Worm (Caenorhabditis elegans) whole organism, late embryonic: ENCODE measurements around the gene hda-4.

Experiments
- ceh-24 ChIP-seq: sonication (generic microtip); optimal IDR thresholded peaks from 2 replicates; lab custom pipeline; 2016; ENCODE audit warnings: mild to moderate bottlenecking, missing genetic modification characterization, missing compliant biosample characterization
- dve-1 ChIP-seq: sonication (generic microtip); optimal IDR thresholded peaks from 2 replicates; lab custom pipeline; 2017; ENCODE audit warnings: antibody characterized with exemption, mild to moderate bottlenecking, missing genetic modification characterization, missing compliant biosample characterization
- elt-4 ChIP-seq: sonication (generic microtip); optimal IDR thresholded peaks from 2 replicates; lab custom pipeline; 2016; ENCODE audit warnings: missing genetic modification characterization, missing compliant biosample characterization
- fkh-10 ChIP-seq: fragments of 150-350 bp; optimal IDR thresholded peaks from 2 replicates; lab custom pipeline; 2014; ENCODE audit warnings: missing biosample characterization, missing genetic modification reagents, missing genetic modification characterization
- fkh-6 ChIP-seq: sonication (generic microtip); optimal IDR thresholded peaks from 2 replicates; lab custom pipeline; 2016; ENCODE audit warnings: missing genetic modification characterization, missing compliant biosample characterization
- madf-2 ChIP-seq: sonication (generic microtip); optimal IDR thresholded peaks from 2 replicates; lab custom pipeline; 2017; ENCODE audit warnings: missing genetic modification characterization, missing compliant biosample characterization
- nfya-1 ChIP-seq: sonication (generic microtip); optimal IDR thresholded peaks from 2 replicates; lab custom pipeline; 2017; ENCODE audit warnings: missing genetic modification characterization, mild to moderate bottlenecking, missing compliant biosample characterization, antibody characterized with exemption, moderate library complexity
- nhr-11 ChIP-seq: fragments of 150-350 bp; optimal IDR thresholded peaks from 2 replicates; lab custom pipeline; 2014; ENCODE audit warnings: missing biosample characterization, missing genetic modification characterization
- nhr-232 ChIP-seq: sonication (generic microtip); optimal IDR thresholded peaks from 2 replicates; lab custom pipeline; 2016; ENCODE audit warnings: missing genetic modification characterization, missing compliant biosample characterization
- tbx-2 ChIP-seq: sonication (generic microtip); optimal IDR thresholded peaks from 2 replicates; lab custom pipeline; 2016; ENCODE audit warnings: missing genetic modification characterization, missing compliant biosample characterization
- ttx-3 ChIP-seq: sonication (generic microtip); optimal IDR thresholded peaks from 2 replicates; lab custom pipeline; 2016; ENCODE audit warnings: missing genetic modification reagents, missing genetic modification characterization, missing compliant biosample characterization

DNA sequence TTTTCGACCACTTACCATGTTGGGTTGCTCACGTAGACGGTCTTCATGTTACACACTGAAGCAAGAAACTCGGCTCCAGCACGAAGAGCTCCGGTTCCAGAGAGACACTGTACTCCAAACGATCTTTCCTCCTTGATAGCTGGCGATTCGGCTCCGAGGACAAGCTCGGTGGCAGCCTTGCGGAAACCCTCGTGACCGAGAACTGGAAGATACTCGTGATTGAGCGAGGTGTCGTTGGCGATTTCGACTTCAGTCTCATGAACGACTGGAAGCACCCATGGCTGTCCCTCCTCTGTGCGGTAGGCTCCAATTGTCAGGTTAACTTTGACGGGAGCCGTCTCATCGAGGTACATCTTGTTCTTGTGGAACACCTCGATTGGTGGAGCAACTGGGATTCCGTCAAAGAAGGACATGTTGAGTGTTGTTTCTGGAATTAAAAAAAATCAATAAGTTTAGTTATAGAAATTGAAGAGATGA, 63.4 kb downstream of the hda-4 start, which contains the start of gene got-1.2:
- TF ChIP-seq dve-1 (tag; lab: Kevin White, UChicago) (no peak), fkh-6 (tag; lab: Kevin White, UChicago) (no peak), tbx-2 (tag; lab: Kevin White, UChicago) (no peak), elt-4 (tag; lab: Kevin White, UChicago) (no peak), ceh-24 (tag; lab: Kevin White, UChicago) (no peak), nhr-232 (tag; lab: Kevin White, UChicago) (no peak), fkh-10 (GFP tag; lab: Kevin White, UChicago) (no peak), nhr-11 (tag; lab: Kevin White, UChicago) (no peak), ttx-3 (tag; lab: Kevin White, UChicago) (no peak), nfya-1 (tag; lab: Kevin White, UChicago) (no peak), madf-2 (tag; lab: Kevin White, UChicago) (no peak)
